Worm (Caenorhabditis elegans) whole organism, L3 larva: ENCODE data around the gene F23B2.7.
"Not testable (repeated sequence)": the region's sequence is repeated elsewhere in the genome, so short reads cannot be mapped to it uniquely, and the experiment has no call there.

Source experiments
- ceh-9 ChIP-seq: sonication (generic microtip); optimal IDR thresholded peaks from 2 replicates; lab custom pipeline; 2018; ENCODE audit warnings: missing biosample characterization, missing genetic modification characterization
- elt-1 ChIP-seq: fragments of 150-350 bp; optimal IDR thresholded peaks from 2 replicates; lab custom pipeline; 2014; ENCODE audit warnings: missing biosample characterization, missing genetic modification characterization
- elt-2 ChIP-seq: sonication (generic microtip); optimal IDR thresholded peaks from 2 replicates; lab custom pipeline; 2016; ENCODE audit warnings: missing genetic modification reagents, mild to moderate bottlenecking, missing genetic modification characterization, missing compliant biosample characterization
- eor-1 ChIP-seq, 2 experiments: fragments of 150-350 bp; optimal IDR thresholded peaks; 2 replicates each; lab custom pipeline; 2014 to 2018; ENCODE audit warnings: missing biosample characterization in 2 of 2, missing genetic modification characterization in 2 of 2
- skn-1 ChIP-seq: fragments of 150-350 bp; optimal IDR thresholded peaks from 2 replicates; lab custom pipeline; 2014; ENCODE audit warnings: missing biosample characterization, missing genetic modification characterization
- snpc-4 ChIP-seq: fragments of 150-350 bp; optimal IDR thresholded peaks from 2 replicates; lab custom pipeline; 2014; ENCODE audit warnings: missing biosample characterization, missing genetic modification characterization

DNA sequence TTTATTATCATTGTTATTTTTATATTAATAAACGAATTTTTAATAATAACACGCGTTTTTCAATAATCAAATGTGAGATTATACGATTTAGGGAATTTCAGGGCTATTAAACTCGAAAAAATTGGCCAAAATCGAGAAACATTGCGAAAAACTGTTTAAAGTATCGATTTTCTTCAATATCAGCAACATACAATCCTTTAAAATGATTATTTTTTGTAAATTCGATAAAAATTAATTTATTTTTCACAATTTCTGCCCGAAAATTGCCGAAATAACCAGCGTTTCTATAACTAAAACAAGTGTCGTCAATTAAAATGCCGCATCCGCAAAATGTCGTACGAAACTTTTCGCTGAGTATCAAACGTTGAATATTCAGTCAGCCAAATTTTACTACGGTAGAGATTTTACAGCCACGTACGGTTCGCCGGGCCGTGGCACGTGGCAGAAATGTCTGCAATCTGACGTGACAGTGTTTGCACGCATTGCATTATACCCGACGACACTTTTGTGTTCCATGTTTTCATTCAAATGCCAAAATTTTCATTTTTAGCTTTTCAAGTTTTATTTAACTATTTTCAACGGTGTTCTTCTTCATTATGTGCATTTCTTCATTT, 45.9 kb downstream of the F23B2.7 start:
- not testable (repeated sequence) for TF ChIP-seq eor-1 (tag; optimal IDR thresholded peaks at IDR 0.05; lab: Kevin White, UChicago); elt-1 (tag; lab: Kevin White, UChicago); elt-2; skn-1 (tag; lab: Kevin White, UChicago); snpc-4 (tag; lab: Kevin White, UChicago); ceh-9 (tag; lab: Kevin White, UChicago)
